Worm (Caenorhabditis elegans) whole organism, late embryonic: ENCODE measurements around the gene cey-4.

Experiments
- ceh-22 ChIP-seq: sonication (generic microtip); optimal IDR thresholded peaks from 2 replicates; lab custom pipeline; 2017; ENCODE audit warnings: missing biosample characterization, missing genetic modification characterization
- ceh-45 ChIP-seq: fragments of 200-800 bp; sonication (Bioruptor generic); IDR thresholded peaks from 2 replicates; pipeline ENCODE4 v1.3.6; 2022; ENCODE audit warnings: missing genetic modification reagents, missing genetic modification characterization, missing compliant biosample characterization
- ets-4 ChIP-seq: sonication (generic microtip); optimal IDR thresholded peaks from 2 replicates; lab custom pipeline; 2016; ENCODE audit warnings: missing genetic modification characterization, missing compliant biosample characterization
- fkh-10 ChIP-seq: fragments of 150-350 bp; optimal IDR thresholded peaks from 2 replicates; lab custom pipeline; 2014; ENCODE audit warnings: missing biosample characterization, missing genetic modification reagents, missing genetic modification characterization
- pag-3 ChIP-seq: sonication (generic microtip); optimal IDR thresholded peaks from 2 replicates; lab custom pipeline; 2016; ENCODE audit warnings: missing compliant biosample characterization, missing genetic modification characterization, borderline replicate concordance
- pha-4 ChIP-seq: fragments of 150-350 bp; optimal IDR thresholded peaks from 2 replicates; lab custom pipeline; 2018; ENCODE audit warnings: missing biosample characterization, missing genetic modification reagents, missing genetic modification characterization

ce11 chrIII:10869595-10869994, 1.1 kb upstream of the cey-4 start:
- TF ChIP-seq pha-4 (no peak), ceh-45 (GFP tag; lab: Robert Waterston, UW) (no peak), pag-3 (tag; lab: Kevin White, UChicago) (no peak), fkh-10 (GFP tag; lab: Kevin White, UChicago) (no peak), ceh-22 (tag; lab: Kevin White, UChicago) (no peak), ets-4 (tag; lab: Kevin White, UChicago) (no peak)
